Worm (Caenorhabditis elegans): ENCODE measurements around the gene C14A4.8.

Gene C14A4.8

ce11 chrII:10554972-10555371, 43.0 kb downstream of the C14A4.8 start, which contains the start of gene mnk-1:
Gene mnk-1 (minus strand): TSS chrII:10555044.
- TF ChIP-seq mml-1 (tag; optimal IDR thresholded peaks at IDR 0.05): no peak
- no peak for TF ChIP-seq unc-39 (tag; optimal IDR thresholded peaks at IDR 0.05)
- no peak for TF ChIP-seq lin-39 (tag; optimal IDR thresholded peaks at IDR 0.05)
- no peak for TF ChIP-seq daf-12 (tag; optimal IDR thresholded peaks at IDR 0.05)
- TF ChIP-seq ztf-4 (tag; optimal IDR thresholded peaks at IDR 0.05): no peak
- TF ChIP-seq zag-1 (tag; optimal IDR thresholded peaks at IDR 0.05): no peak
- no peak for TF ChIP-seq elt-3 (tag; optimal IDR thresholded peaks at IDR 0.05)
- peak; percentile 22 for TF ChIP-seq egl-5 (tag; optimal IDR thresholded peaks at IDR 0.05)

ce11 chrII:10554046-10554399, 43.9 kb downstream of the C14A4.8 start:
- no peak for TF ChIP-seq aly-2 (tag; optimal IDR thresholded peaks at IDR 0.05)
- peak; percentile 18 for TF ChIP-seq nhr-25 (tag; optimal IDR thresholded peaks at IDR 0.05)
- no peak for TF ChIP-seq nfya-1 (tag; optimal IDR thresholded peaks at IDR 0.05; ENCODE audit: insufficient read depth)
- TF ChIP-seq ama-1 (optimal IDR thresholded peaks at IDR 0.05): peak; percentile 73

ce11 chrII:10553377-10554045, 44.4 kb downstream of the C14A4.8 start:
- TF ChIP-seq hmg-11 (tag; optimal IDR thresholded peaks at IDR 0.05) (no peak), skn-1 (tag; optimal IDR thresholded peaks at IDR 0.05) (no peak), jun-1 (tag; optimal IDR thresholded peaks at IDR 0.05) (no peak), fkh-10 (GFP tag; optimal IDR thresholded peaks at IDR 0.05) (no peak), mdl-1 (tag; optimal IDR thresholded peaks at IDR 0.05) (no peak), nfya-1 (tag; optimal IDR thresholded peaks at IDR 0.05; ENCODE audit: insufficient read depth) (peak; percentile 13), ama-1 (optimal IDR thresholded peaks at IDR 0.05) (peak; percentile 90), lsy-12 (tag; optimal IDR thresholded peaks at IDR 0.05) (peak; percentile 54), ceh-16 (tag; optimal IDR thresholded peaks at IDR 0.05) (no peak), elt-3 (tag; optimal IDR thresholded peaks at IDR 0.05) (no peak), sea-2 (GFP tag; optimal IDR thresholded peaks at IDR 0.05) (no peak), nhr-28 (tag; optimal IDR thresholded peaks at IDR 0.05) (no peak), ceh-82 (tag; optimal IDR thresholded peaks at IDR 0.05) (no peak)

- peak; percentile 49 for TF ChIP-seq pqm-1 (tag; optimal IDR thresholded peaks at IDR 0.05)
- TF ChIP-seq ztf-11 (tag; optimal IDR thresholded peaks at IDR 0.05): no peak
- TF ChIP-seq ceh-9 (tag; optimal IDR thresholded peaks at IDR 0.05): no peak
- TF ChIP-seq nhr-76 (tag; optimal IDR thresholded peaks at IDR 0.05): peak; percentile 57
- peak; percentile 98 for TF ChIP-seq jun-1 (tag; optimal IDR thresholded peaks at IDR 0.05)
- TF ChIP-seq daf-12 (tag; optimal IDR thresholded peaks at IDR 0.05): peak; percentile 13
- peak; percentile 48 for TF ChIP-seq nhr-77 (tag; optimal IDR thresholded peaks at IDR 0.05)
- TF ChIP-seq nhr-11 (tag; optimal IDR thresholded peaks at IDR 0.05): peak; percentile 98
- TF ChIP-seq elt-2 (tag; optimal IDR thresholded peaks at IDR 0.05): peak; percentile 56
- peak; percentile 84 for TF ChIP-seq mdl-1 (tag; optimal IDR thresholded peaks at IDR 0.05)
- TF ChIP-seq lsy-12 (tag; optimal IDR thresholded peaks at IDR 0.05): peak; percentile 78
- peak; percentile 95 for TF ChIP-seq ama-1 (optimal IDR thresholded peaks at IDR 0.05)
- TF ChIP-seq lin-39 (tag; optimal IDR thresholded peaks at IDR 0.05): peak; percentile 80
- peak; percentile 11 for TF ChIP-seq nhr-28 (tag; optimal IDR thresholded peaks at IDR 0.05)
- peak; percentile 99 for TF ChIP-seq nhr-23 (tag; optimal IDR thresholded peaks at IDR 0.05)
- TF ChIP-seq lin-15B (tag; optimal IDR thresholded peaks at IDR 0.05): peak; percentile 71
- TF ChIP-seq nfya-1 (tag; optimal IDR thresholded peaks at IDR 0.05; ENCODE audit: insufficient read depth): peak; percentile 95
- peak; percentile 25 for TF ChIP-seq zag-1 (tag; optimal IDR thresholded peaks at IDR 0.05)
- peak; percentile 87 for TF ChIP-seq hmg-11 (tag; optimal IDR thresholded peaks at IDR 0.05)
- TF ChIP-seq nhr-237 (tag; optimal IDR thresholded peaks at IDR 0.05): no peak
- peak; percentile 86 for TF ChIP-seq ceh-28 (tag; optimal IDR thresholded peaks at IDR 0.05)
- TF ChIP-seq nhr-43 (tag; optimal IDR thresholded peaks at IDR 0.05; ENCODE audit: poor library complexity, severe bottlenecking): peak; percentile 90
- peak; percentile 96 for TF ChIP-seq nhr-25 (tag; optimal IDR thresholded peaks at IDR 0.05)
- peak; percentile 75 for TF ChIP-seq R02D3.7 (tag; optimal IDR thresholded peaks at IDR 0.05)
- TF ChIP-seq ZK546.5 (tag; optimal IDR thresholded peaks at IDR 0.05): no peak
- TF ChIP-seq eor-1 (tag; optimal IDR thresholded peaks at IDR 0.05): peak; percentile 29 to 80
- no peak for TF ChIP-seq nhr-67 (tag; optimal IDR thresholded peaks at IDR 0.05)
- TF ChIP-seq ztf-4 (tag; optimal IDR thresholded peaks at IDR 0.05): peak; percentile 84
- peak; percentile 97 for TF ChIP-seq egl-5 (tag; optimal IDR thresholded peaks at IDR 0.05)
- TF ChIP-seq aly-2 (tag; optimal IDR thresholded peaks at IDR 0.05): peak; percentile 20
- TF ChIP-seq elt-1 (tag; optimal IDR thresholded peaks at IDR 0.05): peak; percentile 38
- peak; percentile 62 for TF ChIP-seq skn-1 (tag; optimal IDR thresholded peaks at IDR 0.05)
- TF ChIP-seq fos-1 (tag; optimal IDR thresholded peaks at IDR 0.05): no peak
- no peak for TF ChIP-seq mml-1 (tag; optimal IDR thresholded peaks at IDR 0.05)
- TF ChIP-seq egl-27 (tag; optimal IDR thresholded peaks at IDR 0.05): peak; percentile 72
- peak; percentile 79 for TF ChIP-seq unc-62 (GFP tag; optimal IDR thresholded peaks at IDR 0.05)
- peak; percentile 74 for TF ChIP-seq ceh-82 (tag; optimal IDR thresholded peaks at IDR 0.05)
- peak in 2 of 3 experiments; percentile 19 to 48 for TF ChIP-seq elt-3 (tag; optimal IDR thresholded peaks at IDR 0.05)
These were observed 45.8 kb downstream of the C14A4.8 start for ce11 chrII:10551985-10552736.
